Worm (Caenorhabditis elegans): ENCODE measurements around the gene Y50D4B.1.

- TF ChIP-seq nhr-12 (tag; optimal IDR thresholded peaks at IDR 0.05) = no peak
- TF ChIP-seq dpl-1 (GFP tag; optimal IDR thresholded peaks at IDR 0.05) = no peak
- no peak for TF ChIP-seq elt-2 (tag; optimal IDR thresholded peaks at IDR 0.05)
- no peak for TF ChIP-seq egl-13 (tag; optimal IDR thresholded peaks at IDR 0.05)
- TF ChIP-seq F16B12.6 (tag; optimal IDR thresholded peaks at IDR 0.05) = no peak
- no peak for TF ChIP-seq ama-1 (optimal IDR thresholded peaks at IDR 0.05)
- TF ChIP-seq unc-62 (GFP tag; optimal IDR thresholded peaks at IDR 0.05) = no peak
- no peak for TF ChIP-seq fkh-4 (tag; optimal IDR thresholded peaks at IDR 0.05; ENCODE audit: borderline replicate concordance)
- no peak for TF ChIP-seq unc-30 (tag; optimal IDR thresholded peaks at IDR 0.05)
- no peak for TF ChIP-seq ceh-63 (GFP tag; optimal IDR thresholded peaks at IDR 0.05)
- no peak for TF ChIP-seq mep-1 (tag; optimal IDR thresholded peaks at IDR 0.05)
These were observed 24.8 kb upstream of the Y50D4B.1 start, which contains the start of gene clec-203 for ce11 chrV:1087983-1088382.

Data from whole organism, L1 larva.